Worm (Caenorhabditis elegans) whole organism, L4/young adult: ENCODE measurements around the gene mrps-22.

Experiments
- W03F9.2 ChIP-seq: fragments of 150-350 bp; optimal IDR thresholded peaks from 2 replicates; lab custom pipeline; 2014; ENCODE audit warnings: missing biosample characterization, missing genetic modification characterization
- dao-5 ChIP-seq: sonication (generic microtip); optimal IDR thresholded peaks from 2 replicates; lab custom pipeline; 2016; ENCODE audit warnings: missing genotype, missing genetic modification characterization, moderate library complexity, missing compliant biosample characterization

- peak; percentile 58 for TF ChIP-seq W03F9.2 (tag; lab: Kevin White, UChicago)
- no peak for TF ChIP-seq dao-5 (tag; lab: Kevin White, UChicago)
These were observed 33.4 kb upstream of the mrps-22 start for ce11 chrII:10548778-10549671.
